Fruit fly (Drosophila melanogaster) whole organism, embryonic: Measurements from ENCODE around the gene Eip75B.

Source experiments
- Adf1 ChIP-seq: fragments of 200-800 bp; sonication (Bioruptor generic); IDR thresholded peaks from 2 replicates; pipeline ENCODE4 v1.3.6; 2022; ENCODE audit warnings: missing biosample characterization, missing genetic modification characterization
- Atf6 ChIP-seq: fragments of 200-800 bp; sonication (Bioruptor generic); IDR thresholded peaks from 2 replicates; pipeline ENCODE4 v1.3.6; 2022; ENCODE audit warnings: missing biosample characterization, missing genetic modification characterization
- BtbVII ChIP-seq: fragments of 200-800 bp; sonication (Bioruptor generic); optimal IDR thresholded peaks from 3 replicates; lab custom pipeline; 2017; ENCODE audit warnings: missing biosample characterization, mild to moderate bottlenecking, missing genetic modification characterization
- CG12769 ChIP-seq: fragments of 200-800 bp; sonication (Bioruptor generic); optimal IDR thresholded peaks from 2 replicates; lab custom pipeline; 2019; ENCODE audit warnings: missing biosample characterization, mild to moderate bottlenecking, missing genetic modification characterization, moderate library complexity
- CG13894 ChIP-seq: fragments of 200-800 bp; sonication (Bioruptor generic); optimal IDR thresholded peaks from 3 replicates; lab custom pipeline; 2018; ENCODE audit warnings: missing biosample characterization, mild to moderate bottlenecking, missing genetic modification characterization, moderate library complexity
- CG15011 ChIP-seq: fragments of 200-800 bp; sonication (Bioruptor generic); optimal IDR thresholded peaks from 3 replicates; lab custom pipeline; 2018; ENCODE audit warnings: missing biosample characterization, mild to moderate bottlenecking, missing genetic modification characterization
- CG16779 ChIP-seq: fragments of 200-800 bp; sonication (Bioruptor generic); IDR thresholded peaks from 2 replicates; pipeline ENCODE4 v1.3.6; 2022; ENCODE audit warnings: missing biosample characterization, missing genetic modification characterization
- CG16813 ChIP-seq: fragments of 200-800 bp; sonication (Bioruptor generic); IDR thresholded peaks from 3 replicates; pipeline ENCODE4 v1.3.6; 2022; ENCODE audit warnings: missing biosample characterization, missing genetic modification characterization; ENCODE audit not compliant: partially characterized antibody
- CG17186 ChIP-seq: fragments of 200-800 bp; sonication (Bioruptor generic); optimal IDR thresholded peaks from 3 replicates; lab custom pipeline; 2017; ENCODE audit warnings: missing biosample characterization, missing genetic modification reagents, missing genetic modification characterization
- CG17829 ChIP-seq: fragments of 200-800 bp; optimal IDR thresholded peaks from 2 replicates; lab custom pipeline; 2019; ENCODE audit warnings: missing biosample characterization, mild to moderate bottlenecking, missing genetic modification characterization, moderate library complexity
- CG18599 ChIP-seq: fragments of 200-800 bp; sonication (Bioruptor generic); optimal IDR thresholded peaks from 3 replicates; lab custom pipeline; 2017; ENCODE audit warnings: missing biosample characterization, missing genetic modification characterization, mild to moderate bottlenecking, moderate library complexity, missing genetic modification reagents
- CG31224 ChIP-seq: fragments of 200-800 bp; sonication (Bioruptor generic); IDR thresholded peaks from 2 replicates; pipeline ENCODE4 v1.3.6; 2022; ENCODE audit warnings: missing biosample characterization, missing genetic modification characterization
- CG32532 ChIP-seq: fragments of 200-800 bp; sonication (Bioruptor generic); IDR thresholded peaks from 2 replicates; pipeline ENCODE4 v1.3.6; 2022; ENCODE audit warnings: missing biosample characterization, missing genetic modification characterization
- CG33213 ChIP-seq: fragments of 200-800 bp; sonication (Bioruptor generic); optimal IDR thresholded peaks from 3 replicates; lab custom pipeline; 2016; ENCODE audit warnings: missing biosample characterization, missing genetic modification characterization
- CG34422 ChIP-seq: fragments of 200-800 bp; sonication (Bioruptor generic); IDR thresholded peaks from 3 replicates; pipeline ENCODE4 v1.3.6; 2022; ENCODE audit warnings: missing biosample characterization, missing genetic modification characterization
- CG4854 ChIP-seq: fragments of 200-800 bp; sonication (Bioruptor generic); optimal IDR thresholded peaks from 2 replicates; lab custom pipeline; 2016; ENCODE audit warnings: missing biosample characterization, missing genetic modification characterization, inconsistent platforms
- CG6272 ChIP-seq: fragments of 200-800 bp; sonication (Bioruptor generic); IDR thresholded peaks from 2 replicates; pipeline ENCODE4 v1.3.6; 2022; ENCODE audit warnings: missing biosample characterization, missing genetic modification characterization
- CG7357 ChIP-seq: fragments of 200-800 bp; sonication (Bioruptor generic); IDR thresholded peaks from 3 replicates; pipeline ENCODE4 v1.3.6; 2022; ENCODE audit warnings: missing biosample characterization, missing genetic modification characterization
- CG7786 ChIP-seq: fragments of 200-800 bp; sonication (Bioruptor generic); optimal IDR thresholded peaks from 2 replicates; lab custom pipeline; 2016; ENCODE audit warnings: missing biosample characterization, missing genetic modification characterization
- CG8290 ChIP-seq, 3 experiments: fragments of 200-800 bp; sonication (Bioruptor generic); optimal IDR thresholded peaks; 2 replicates each; lab custom pipeline; 2016 to 2019; ENCODE audit warnings: missing biosample characterization in 3 of 3, missing genetic modification characterization in 3 of 3, mild to moderate bottlenecking in 2 of 3, moderate library complexity in 1 of 3
- Dbx ChIP-seq: fragments of 200-800 bp; sonication (Bioruptor generic); IDR thresholded peaks from 3 replicates; pipeline ENCODE4 v1.3.6; 2022; ENCODE audit warnings: missing biosample characterization, missing genetic modification characterization
- Deaf1 ChIP-seq: fragments of 200-800 bp; optimal IDR thresholded peaks from 3 replicates; lab custom pipeline; 2019; ENCODE audit warnings: missing biosample characterization, mild to moderate bottlenecking, missing genetic modification characterization, moderate library complexity
- Doc2 ChIP-seq: fragments of 200-800 bp; sonication (Bioruptor generic); IDR thresholded peaks from 2 replicates; pipeline ENCODE4 v1.3.6; 2022; ENCODE audit warnings: missing biosample characterization, missing genetic modification characterization
- Fer1 ChIP-seq: fragments of 200-800 bp; sonication (Bioruptor generic); optimal IDR thresholded peaks from 2 replicates; lab custom pipeline; 2017; ENCODE audit warnings: missing biosample characterization, mild to moderate bottlenecking, missing genetic modification characterization
- HHEX ChIP-seq: fragments of 200-800 bp; sonication (Bioruptor generic); optimal IDR thresholded peaks from 3 replicates; lab custom pipeline; 2017; ENCODE audit warnings: missing biosample characterization, mild to moderate bottlenecking, missing genetic modification characterization, missing genetic modification reagents
- Med ChIP-seq: fragments of 200-800 bp; sonication (Bioruptor generic); peaks from one replicate; lab custom pipeline; 2016; ENCODE audit warnings: missing biosample characterization, missing genetic modification characterization, mild to moderate bottlenecking, inconsistent platforms, moderate library complexity
- Oaz ChIP-seq: fragments of 200-800 bp; sonication (Bioruptor generic); IDR thresholded peaks from 2 replicates; pipeline ENCODE4 v1.3.6; 2022; ENCODE audit warnings: missing biosample characterization, missing genetic modification characterization
- Poxn ChIP-seq: fragments of 200-800 bp; sonication (Bioruptor generic); IDR thresholded peaks from 2 replicates; pipeline ENCODE4 v1.3.6; 2022; ENCODE audit warnings: missing biosample characterization, missing genetic modification characterization
- Rfx ChIP-seq: fragments of 200-800 bp; sonication (Bioruptor generic); IDR thresholded peaks from 2 replicates; pipeline ENCODE4 v1.3.6; 2022; ENCODE audit warnings: missing biosample characterization, missing genetic modification characterization
- Trl ChIP-seq, 3 experiments: fragments of >200 bp in 2 of 3; fragments of 200-800 bp in 1 of 3; sonication (Bioruptor generic) in 1 of 3; optimal IDR thresholded peaks; 2 replicates in 1 of 3; 3 replicates in 2 of 3; lab custom pipeline; 2016 to 2017; ENCODE audit warnings: missing biosample characterization in 1 of 3, missing genetic modification characterization in 1 of 3
- Usf ChIP-seq: fragments of 200-800 bp; sonication (Bioruptor generic); optimal IDR thresholded peaks from 2 replicates; lab custom pipeline; 2017; ENCODE audit warnings: missing genotype, missing biosample characterization, missing genetic modification characterization
- Xrp1 ChIP-seq: fragments of 200-800 bp; sonication (Bioruptor generic); IDR thresholded peaks from 2 replicates; pipeline ENCODE4 v1.3.6; 2022; ENCODE audit warnings: missing biosample characterization, missing genetic modification characterization
- abd-A ChIP-seq: fragments of 200-800 bp; sonication (Bioruptor generic); optimal IDR thresholded peaks from 3 replicates; lab custom pipeline; 2019; ENCODE audit warnings: missing biosample characterization, mild to moderate bottlenecking, missing genetic modification characterization, moderate library complexity
- ato ChIP-seq: fragments of 200-800 bp; sonication (Bioruptor generic); IDR thresholded peaks from 2 replicates; pipeline ENCODE4 v1.3.6; 2022; ENCODE audit warnings: missing biosample characterization, missing genetic modification characterization; ENCODE audit not compliant: partially characterized antibody
- ci ChIP-seq: fragments of 200-800 bp; sonication (Bioruptor generic); IDR thresholded peaks from 3 replicates; pipeline ENCODE4 v1.3.6; 2022; ENCODE audit warnings: missing biosample characterization, missing genetic modification characterization
- croc ChIP-seq: fragments of 200-800 bp; sonication (Bioruptor generic); conservative IDR thresholded peaks from 3 replicates; pipeline ENCODE4 v1.3.6; 2022; ENCODE audit warnings: missing biosample characterization, missing genetic modification characterization
- cwo ChIP-seq: fragments of 200-800 bp; sonication (Bioruptor generic); optimal IDR thresholded peaks from 3 replicates; lab custom pipeline; 2017; ENCODE audit warnings: missing biosample characterization, missing genetic modification characterization, mild to moderate bottlenecking, moderate library complexity, missing genetic modification reagents
- ewg ChIP-seq: fragments of 200-800 bp; sonication (Bioruptor generic); optimal IDR thresholded peaks from 3 replicates; lab custom pipeline; 2017; ENCODE audit warnings: mild to moderate bottlenecking, missing biosample characterization, missing genetic modification reagents, missing genetic modification characterization
- gro ChIP-seq: fragments of 200-800 bp; sonication (Bioruptor generic); optimal IDR thresholded peaks from 2 replicates; lab custom pipeline; 2016; ENCODE audit warnings: missing biosample characterization, missing genetic modification characterization
- lab ChIP-seq: fragments of 200-800 bp; sonication (Bioruptor generic); optimal IDR thresholded peaks from 3 replicates; lab custom pipeline; 2017; ENCODE audit warnings: missing biosample characterization, missing genetic modification characterization, mild to moderate bottlenecking, moderate library complexity, missing genetic modification reagents
- maf-S ChIP-seq: fragments of 200-800 bp; sonication (Bioruptor generic); optimal IDR thresholded peaks from 2 replicates; lab custom pipeline; 2016; ENCODE audit warnings: missing biosample characterization, missing genetic modification characterization
- nau ChIP-seq: fragments of 200-800 bp; sonication (Bioruptor generic); optimal IDR thresholded peaks from 3 replicates; lab custom pipeline; 2017; ENCODE audit warnings: missing biosample characterization, mild to moderate bottlenecking, missing genetic modification characterization, missing genetic modification reagents
- pb ChIP-seq: fragments of 200-800 bp; sonication (Bioruptor generic); optimal IDR thresholded peaks from 3 replicates; lab custom pipeline; 2016; ENCODE audit warnings: missing biosample characterization, missing genetic modification characterization
- prd ChIP-seq, 3 experiments: fragments of >200 bp in 2 of 3; fragments of 200-800 bp in 1 of 3; sonication (Bioruptor generic) in 1 of 3; optimal IDR thresholded peaks in 2 of 3; IDR thresholded peaks in 1 of 3; 2 replicates in 2 of 3; 3 replicates in 1 of 3; pipeline versions ENCODE4 v1.3.6 to Lab custom; 2017 to 2022; ENCODE audit warnings: missing biosample characterization in 1 of 3, missing genetic modification characterization in 1 of 3
- rib ChIP-seq: fragments of 200-800 bp; sonication (Bioruptor generic); IDR thresholded peaks from 2 replicates; pipeline ENCODE4 v1.3.6; 2022; ENCODE audit warnings: missing biosample characterization, missing genetic modification characterization
- sisA ChIP-seq: fragments of 200-800 bp; sonication (Bioruptor generic); IDR thresholded peaks from 2 replicates; pipeline ENCODE4 v1.3.6; 2022; ENCODE audit warnings: missing biosample characterization, missing genetic modification characterization
- tx ChIP-seq: fragments of 200-800 bp; sonication (Bioruptor generic); optimal IDR thresholded peaks from 2 replicates; lab custom pipeline; 2016; ENCODE audit warnings: missing biosample characterization, missing genetic modification characterization
- vnd ChIP-seq: fragments of 200-800 bp; sonication (Bioruptor generic); IDR thresholded peaks from 3 replicates; pipeline ENCODE4 v1.3.6; 2022; ENCODE audit warnings: missing biosample characterization, missing genetic modification characterization; ENCODE audit not compliant: partially characterized antibody
- wek ChIP-seq: fragments of 200-800 bp; sonication (Bioruptor generic); optimal IDR thresholded peaks from 3 replicates; lab custom pipeline; 2018; ENCODE audit warnings: missing biosample characterization, mild to moderate bottlenecking, missing genetic modification characterization, moderate library complexity
- zfh1 ChIP-seq: fragments of 200-800 bp; sonication (Bioruptor generic); IDR thresholded peaks from 3 replicates; pipeline ENCODE4 v1.3.6; 2022; ENCODE audit warnings: missing biosample characterization, missing genetic modification characterization

Gene Eip75B

DNA sequence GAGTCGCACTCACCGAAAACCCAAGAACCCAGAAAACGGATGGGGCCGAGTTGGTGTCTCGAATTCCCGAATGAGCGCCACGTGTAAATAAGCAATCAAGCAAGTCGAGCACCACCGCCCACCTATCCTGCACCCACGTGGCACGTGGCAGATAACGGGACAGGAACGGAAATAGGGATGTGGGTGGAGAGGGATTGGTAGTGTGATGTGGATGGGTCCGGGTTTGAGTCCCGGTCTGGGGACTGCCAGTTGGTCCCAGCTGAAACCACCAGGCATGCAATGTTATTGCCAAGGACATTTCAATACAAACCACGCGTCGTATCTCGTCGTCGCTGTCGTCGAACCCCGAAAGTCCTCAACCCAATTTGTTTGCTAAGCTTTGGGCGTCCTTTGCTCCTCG, 119.1 kb downstream of the Eip75B start (continued):
- TF ChIP-seq CG33213 (GFP tag; lab: Kevin White, UChicago) (no peak), CG6272 (GFP tag; lab: Robert Waterston, UW) (no peak), CG17829 (no peak), Doc2 (no peak), CG16779 (GFP tag; lab: Robert Waterston, UW) (no peak), Trl (optimal IDR thresholded peaks at IDR 0.05; lab: Kevin White, UChicago) (no peak), Trl (GFP tag; optimal IDR thresholded peaks at IDR 0.05; lab: Kevin White, UChicago) (no peak), croc (GFP tag; lab: Robert Waterston, UW) (no peak), maf-S (GFP tag; lab: Kevin White, UChicago) (no peak), CG16813 (GFP tag; lab: Robert Waterston, UW) (no peak), ewg (no peak), CG31224 (GFP tag; lab: Robert Waterston, UW) (peak; percentile 82; the same call in 1 of the 2 replicates), CG7786 (no peak), wek (GFP tag; lab: Kevin White, UChicago) (no peak), abd-A (peak; percentile 81), Fer1 (GFP tag; lab: Kevin White, UChicago) (no peak), CG7357 (no peak), ci (GFP tag; lab: Robert Waterston, UW) (no peak), Poxn (GFP tag; lab: Robert Waterston, UW) (no peak), zfh1 (0 out of 3 replicates have a peak, but pooled peaks have one; percentile 20), Usf (GFP tag; lab: Kevin White, UChicago) (no peak), vnd (GFP tag; lab: Robert Waterston, UW) (no peak), CG15011 (no peak), CG17186 (GFP tag; lab: Kevin White, UChicago) (no peak), cwo (GFP tag; lab: Kevin White, UChicago) (peak; percentile 67), rib (GFP tag; lab: Robert Waterston, UW) (no peak), Xrp1 (GFP tag; lab: Robert Waterston, UW) (no peak), gro (no peak), tx (GFP tag; lab: Kevin White, UChicago) (no peak), pb (no peak), nau (GFP tag; lab: Kevin White, UChicago) (no peak), Deaf1 (tag; lab: Kevin White, UChicago) (peak; percentile 25), sisA (GFP tag; lab: Robert Waterston, UW) (no peak)

dm6 chr3L:17944614-17945013, 119.9 kb downstream of the Eip75B start:
- TF ChIP-seq CG4854 (GFP tag; lab: Kevin White, UChicago), result no peak
- TF ChIP-seq Dbx (GFP tag; lab: Robert Waterston, UW), result peak; percentile 59; the same call in 1 of the 3 replicates
- TF ChIP-seq CG18599 (GFP tag; lab: Kevin White, UChicago), result peak; percentile 65
- TF ChIP-seq Deaf1 (tag; lab: Kevin White, UChicago), result no peak
- TF ChIP-seq abd-A, result peak; percentile 64
- peak; percentile 18; the same call in 1 of the 2 replicates for TF ChIP-seq Adf1 (GFP tag; lab: Robert Waterston, UW)
- no peak for TF ChIP-seq Oaz (GFP tag; lab: Robert Waterston, UW)
- TF ChIP-seq prd (optimal IDR thresholded peaks at IDR 0.05; lab: Kevin White, UChicago), result no peak
- TF ChIP-seq prd (GFP tag; IDR thresholded peaks at IDR 0.05; lab: Robert Waterston, UW), result 0 out of 3 replicates have a peak, but pooled peaks have one; percentile 13
- TF ChIP-seq CG34422 (GFP tag; lab: Robert Waterston, UW), result peak; percentile 7; the same call in 1 of the 3 replicates
- no peak for TF ChIP-seq CG8290 (GFP tag; optimal IDR thresholded peaks at IDR 0.05; lab: Kevin White, UChicago)
- peak in 1 of 2 experiments; percentile 31 for TF ChIP-seq CG8290 (tag; optimal IDR thresholded peaks at IDR 0.05; lab: Kevin White, UChicago)
- no peak for TF ChIP-seq ato (GFP tag; lab: Robert Waterston, UW)
- TF ChIP-seq CG12769 (tag; lab: Kevin White, UChicago), result peak; percentile 22
- peak; percentile 50 for TF ChIP-seq Rfx (GFP tag; lab: Robert Waterston, UW)
- 0 out of 2 replicates have a peak, but pooled peaks have one; percentile 21 for TF ChIP-seq rib (GFP tag; lab: Robert Waterston, UW)
- TF ChIP-seq CG13894 (tag; lab: Kevin White, UChicago), result peak; percentile 60
- TF ChIP-seq Med (GFP tag; lab: Kevin White, UChicago), result peak; percentile 75
- peak; percentile 13 for TF ChIP-seq BtbVII (GFP tag; lab: Kevin White, UChicago)
- TF ChIP-seq HHEX (GFP tag; lab: Kevin White, UChicago), result peak; percentile 7
- peak; percentile 47 for TF ChIP-seq CG32532 (GFP tag; lab: Robert Waterston, UW)
- TF ChIP-seq lab (GFP tag; lab: Kevin White, UChicago), result peak; percentile 57
- TF ChIP-seq Atf6, result peak; percentile 46
